Worm (Caenorhabditis elegans): Measurements from ENCODE around the gene algn-11.
A peak's percentile ranks its signal among the peaks of the same experiment; 100 is the strongest.

Gene algn-11

DNA sequence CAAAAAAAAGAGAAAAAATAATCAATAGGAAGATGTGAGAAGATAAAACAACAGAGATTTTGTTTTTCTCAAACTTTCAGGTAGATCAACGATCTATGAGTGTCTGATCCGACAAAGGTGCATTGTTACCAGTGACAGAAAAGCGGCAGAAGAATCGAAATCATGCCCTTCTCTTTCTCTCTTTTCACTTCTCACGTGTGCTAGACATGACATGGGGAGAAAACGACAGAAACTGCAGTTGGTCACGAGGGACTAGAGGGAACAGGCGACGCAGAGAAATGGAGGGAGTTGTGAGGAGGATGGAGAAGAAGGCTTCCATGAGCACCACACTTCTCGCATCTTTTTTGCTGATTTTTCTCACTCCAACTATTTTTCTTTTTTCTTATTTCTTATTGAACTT, 44.9 kb upstream of the algn-11 start, which contains the start of gene F56C9.10:
F56C9.10 (minus strand) TSS at position 97 of the 400 bp plus-strand sequence.
- TF ChIP-seq spr-1 (tag; optimal IDR thresholded peaks at IDR 0.05), result peak; percentile 47
- TF ChIP-seq F49E8.2 (tag; optimal IDR thresholded peaks at IDR 0.05; ENCODE audit: borderline replicate concordance), result no peak
- no peak for TF ChIP-seq unc-39 (tag; optimal IDR thresholded peaks at IDR 0.05)
- TF ChIP-seq gei-8 (GFP tag; optimal IDR thresholded peaks at IDR 0.05), result peak; percentile 63
- no peak for TF ChIP-seq F44E2.7 (GFP tag; IDR thresholded peaks at IDR 0.05)
- peak; percentile 89 for TF ChIP-seq cey-2 (tag; optimal IDR thresholded peaks at IDR 0.05; ENCODE audit: borderline replicate concordance, insufficient read depth)
- TF ChIP-seq zip-2 (tag; optimal IDR thresholded peaks at IDR 0.05), result no peak
- no peak for TF ChIP-seq duxl-1 (tag; optimal IDR thresholded peaks at IDR 0.05; ENCODE audit: poor library complexity)
- peak; percentile 73 for TF ChIP-seq T26A8.4 (GFP tag; IDR thresholded peaks at IDR 0.05)
- TF ChIP-seq hlh-30 (tag; optimal IDR thresholded peaks at IDR 0.05; ENCODE audit: insufficient read depth), result peak; percentile 100
- TF ChIP-seq lsy-2 (tag; optimal IDR thresholded peaks at IDR 0.05), result peak; percentile 77 to 89
- TF ChIP-seq arid-1 (GFP tag; conservative IDR thresholded peaks at IDR 0.05), result peak; percentile 64; the same call in 1 of the 2 replicates
- TF ChIP-seq dmd-9 (GFP tag; IDR thresholded peaks at IDR 0.05), result no peak
- no peak for TF ChIP-seq vab-7 (GFP tag; IDR thresholded peaks at IDR 0.05)
- peak; percentile 9 for TF ChIP-seq nhr-76 (tag; optimal IDR thresholded peaks at IDR 0.05)
- TF ChIP-seq saeg-2 (GFP tag; IDR thresholded peaks at IDR 0.05), result 0 out of 2 replicates have a peak, but pooled peaks have one; percentile 38
- TF ChIP-seq nhr-77 (tag; optimal IDR thresholded peaks at IDR 0.05), result peak; percentile 83
- TF ChIP-seq ceh-20 (GFP tag; IDR thresholded peaks at IDR 0.05), result peak; percentile 82
- peak; percentile 84 for TF ChIP-seq hmg-1.1 (GFP tag; IDR thresholded peaks at IDR 0.05)
- TF ChIP-seq R02D3.7 (tag; optimal IDR thresholded peaks at IDR 0.05), result no peak
- peak; percentile 45; the same call in 1 of the 2 replicates for TF ChIP-seq lin-29 (GFP tag; IDR thresholded peaks at IDR 0.05)
- peak; percentile 35 for TF ChIP-seq lin-13 (GFP tag; optimal IDR thresholded peaks at IDR 0.05)
- TF ChIP-seq dmd-6 (GFP tag; IDR thresholded peaks at IDR 0.05), result peak; percentile 89
- peak; percentile 72 for TF ChIP-seq nhr-102 (tag; optimal IDR thresholded peaks at IDR 0.05)
- TF ChIP-seq nhr-237 (tag; optimal IDR thresholded peaks at IDR 0.05), result no peak
- TF ChIP-seq pqm-1 (tag; optimal IDR thresholded peaks at IDR 0.05), result peak; percentile 26
- peak; percentile 65 for TF ChIP-seq set-16 (GFP tag; IDR thresholded peaks at IDR 0.05)
- 0 out of 2 replicates have a peak, but pooled peaks have one; percentile 30 for TF ChIP-seq Y105C5A.15 (GFP tag; IDR thresholded peaks at IDR 0.05)
- TF ChIP-seq tra-1 (GFP tag; IDR thresholded peaks at IDR 0.05), result peak; percentile 76
- peak; percentile 66 for TF ChIP-seq dpl-1 (GFP tag; optimal IDR thresholded peaks at IDR 0.05)
- TF ChIP-seq mxl-2 (GFP tag; conservative IDR thresholded peaks at IDR 0.05), result 0 out of 2 replicates have a peak, but pooled peaks have one; percentile 18
- TF ChIP-seq zfp-3 (GFP tag; conservative IDR thresholded peaks at IDR 0.05), result peak; percentile 78
- peak; percentile 95 for TF ChIP-seq mep-1 (tag; optimal IDR thresholded peaks at IDR 0.05)
- TF ChIP-seq lin-1 (GFP tag; IDR thresholded peaks at IDR 0.05), result 0 out of 2 replicates have a peak, but pooled peaks have one; percentile 36
- TF ChIP-seq unc-62 (GFP tag; optimal IDR thresholded peaks at IDR 0.05 in 1 of 2), result peak in 1 of 2 experiments; percentile 100
- no peak for TF ChIP-seq unc-62 (tag; optimal IDR thresholded peaks at IDR 0.05)
- peak; percentile 90 for TF ChIP-seq nhr-28 (tag; optimal IDR thresholded peaks at IDR 0.05)
- TF ChIP-seq lir-3 (tag; optimal IDR thresholded peaks at IDR 0.05), result no peak
- 0 out of 2 replicates have a peak, but pooled peaks have one; percentile 5 for TF ChIP-seq egl-43 (GFP tag; IDR thresholded peaks at IDR 0.05)
- TF ChIP-seq nhr-6 (tag; optimal IDR thresholded peaks at IDR 0.05), result peak; percentile 55
- no peak for TF ChIP-seq ceh-44 (GFP tag; IDR thresholded peaks at IDR 0.05)
- TF ChIP-seq mxl-3 (GFP tag; optimal IDR thresholded peaks at IDR 0.05), result peak; percentile 94
- TF ChIP-seq daf-16 (GFP tag; optimal IDR thresholded peaks at IDR 0.05), result peak in 1 of 2 experiments; percentile 65
- peak; percentile 38 for TF ChIP-seq daf-16 (tag; optimal IDR thresholded peaks at IDR 0.05)
- TF ChIP-seq madf-9 (GFP tag; conservative IDR thresholded peaks at IDR 0.05), result no peak
- no peak for TF ChIP-seq F10B5.3 (tag; optimal IDR thresholded peaks at IDR 0.05)
- TF ChIP-seq nhr-48 (tag; optimal IDR thresholded peaks at IDR 0.05), result peak; percentile 77
- TF ChIP-seq hlh-11 (tag; optimal IDR thresholded peaks at IDR 0.05), result peak; percentile 95
- peak; percentile 7 for TF ChIP-seq F37D6.2 (tag; optimal IDR thresholded peaks at IDR 0.05)
- peak; percentile 40 for TF ChIP-seq ama-1 (optimal IDR thresholded peaks at IDR 0.05)
- TF ChIP-seq hif-1 (tag; optimal IDR thresholded peaks at IDR 0.05), result peak in 1 of 2 experiments; percentile 84

All from whole organism, L4 larva.